Fruit fly (Drosophila melanogaster) whole organism, embryonic: Measurements from ENCODE around the gene Pdhb.

Source experiments
- Asciz ChIP-seq: fragments of 200-800 bp; sonication (Bioruptor generic); optimal IDR thresholded peaks from 2 replicates; lab custom pipeline; 2017; ENCODE audit warnings: missing biosample characterization, mild to moderate bottlenecking, missing genetic modification characterization, missing genetic modification reagents
- CG1024 ChIP-seq: fragments of 200-800 bp; sonication (Bioruptor generic); IDR thresholded peaks from 2 replicates; pipeline ENCODE4 v1.3.6; 2022; ENCODE audit warnings: missing biosample characterization, missing genetic modification characterization
- CG10366 ChIP-seq: fragments of 200-800 bp; sonication (Bioruptor generic); IDR thresholded peaks from 2 replicates; pipeline ENCODE4 v1.3.6; 2022; ENCODE audit warnings: missing biosample characterization, missing genetic modification characterization
- CG11398 ChIP-seq: fragments of 200-800 bp; sonication (Bioruptor generic); optimal IDR thresholded peaks from 2 replicates; lab custom pipeline; 2016; ENCODE audit warnings: missing biosample characterization, missing genetic modification characterization
- CG12071 ChIP-seq: fragments of 200-800 bp; sonication (Bioruptor generic); optimal IDR thresholded peaks from 3 replicates; lab custom pipeline; 2018; ENCODE audit warnings: missing biosample characterization, mild to moderate bottlenecking, missing genetic modification characterization
- CG12299 ChIP-seq: fragments of 200-800 bp; sonication (Bioruptor generic); optimal IDR thresholded peaks from 2 replicates; lab custom pipeline; 2018; ENCODE audit warnings: missing biosample characterization, mild to moderate bottlenecking, missing genetic modification characterization
- CG12744 ChIP-seq: fragments of 200-800 bp; sonication (Bioruptor generic); optimal IDR thresholded peaks from 2 replicates; lab custom pipeline; 2016; ENCODE audit warnings: missing biosample characterization, missing genetic modification characterization
- CG14050 ChIP-seq: fragments of 200-800 bp; sonication (Bioruptor generic); IDR thresholded peaks from 3 replicates; pipeline ENCODE4 v1.3.6; 2022; ENCODE audit warnings: missing biosample characterization, missing genetic modification characterization
- CG14441 ChIP-seq: fragments of 200-800 bp; sonication (Bioruptor generic); IDR thresholded peaks from 2 replicates; pipeline ENCODE4 v1.3.6; 2022; ENCODE audit warnings: missing biosample characterization, missing genetic modification characterization
- CG15011 ChIP-seq: fragments of 200-800 bp; sonication (Bioruptor generic); optimal IDR thresholded peaks from 3 replicates; lab custom pipeline; 2018; ENCODE audit warnings: missing biosample characterization, mild to moderate bottlenecking, missing genetic modification characterization
- CG15479 ChIP-seq: fragments of 200-800 bp; sonication (Bioruptor generic); optimal IDR thresholded peaks from 3 replicates; lab custom pipeline; 2019; ENCODE audit warnings: missing biosample characterization, mild to moderate bottlenecking, missing genetic modification characterization, moderate library complexity
- CG15601 ChIP-seq: fragments of 200-800 bp; sonication (Bioruptor generic); optimal IDR thresholded peaks from 3 replicates; lab custom pipeline; 2019; ENCODE audit warnings: missing biosample characterization, mild to moderate bottlenecking, missing genetic modification characterization, moderate library complexity
- CG15696 ChIP-seq: fragments of 200-800 bp; sonication (Bioruptor generic); optimal IDR thresholded peaks from 2 replicates; lab custom pipeline; 2019; ENCODE audit warnings: missing biosample characterization, mild to moderate bottlenecking, missing genetic modification characterization, moderate library complexity
- CG17359 ChIP-seq: fragments of 200-800 bp; sonication (Bioruptor generic); optimal IDR thresholded peaks from 3 replicates; lab custom pipeline; 2018; ENCODE audit warnings: missing biosample characterization, mild to moderate bottlenecking, missing genetic modification characterization, moderate library complexity
- CG2678 ChIP-seq: fragments of 200-800 bp; sonication (Bioruptor generic); optimal IDR thresholded peaks from 3 replicates; lab custom pipeline; 2019; ENCODE audit warnings: missing biosample characterization, mild to moderate bottlenecking, missing genetic modification characterization, moderate library complexity
- CG30431 ChIP-seq: fragments of 200-800 bp; sonication (Bioruptor generic); optimal IDR thresholded peaks from 2 replicates; lab custom pipeline; 2017; ENCODE audit warnings: missing biosample characterization, missing genetic modification characterization
- CG32532 ChIP-seq: fragments of 200-800 bp; sonication (Bioruptor generic); IDR thresholded peaks from 2 replicates; pipeline ENCODE4 v1.3.6; 2022; ENCODE audit warnings: missing biosample characterization, missing genetic modification characterization
- CG34224 ChIP-seq: fragments of 200-800 bp; sonication (Bioruptor generic); IDR thresholded peaks from 3 replicates; pipeline ENCODE4 v1.3.6; 2022; ENCODE audit warnings: missing biosample characterization, missing genetic modification characterization; ENCODE audit not compliant: partially characterized antibody
- CG6689 ChIP-seq: fragments of 200-800 bp; sonication (Bioruptor generic); IDR thresholded peaks from 2 replicates; pipeline ENCODE4 v1.3.6; 2022; ENCODE audit warnings: missing biosample characterization, missing genetic modification characterization
- CG7372 ChIP-seq: fragments of 200-800 bp; sonication (Bioruptor generic); IDR thresholded peaks from 2 replicates; pipeline ENCODE4 v1.3.6; 2022; ENCODE audit warnings: missing biosample characterization, missing genetic modification characterization
- CG7928 ChIP-seq: fragments of 200-800 bp; sonication (Bioruptor generic); optimal IDR thresholded peaks from 2 replicates; lab custom pipeline; 2017; ENCODE audit warnings: missing biosample characterization, mild to moderate bottlenecking, missing genetic modification characterization
- CG7987 ChIP-seq: fragments of 200-800 bp; sonication (Bioruptor generic); optimal IDR thresholded peaks from 2 replicates; lab custom pipeline; 2018; ENCODE audit warnings: missing biosample characterization, mild to moderate bottlenecking, missing genetic modification characterization, moderate library complexity
- CG9727 ChIP-seq: fragments of 200-800 bp; sonication (Bioruptor generic); optimal IDR thresholded peaks from 3 replicates; lab custom pipeline; 2017; ENCODE audit warnings: missing biosample characterization, mild to moderate bottlenecking, missing genetic modification characterization
- CHES-1-like ChIP-seq: fragments of 200-800 bp; sonication (Bioruptor generic); optimal IDR thresholded peaks from 2 replicates; lab custom pipeline; 2016; ENCODE audit warnings: missing biosample characterization, missing genetic modification characterization
- CTCF ChIP-seq: fragments of 200-800 bp; sonication (Bioruptor generic); optimal IDR thresholded peaks from 2 replicates; lab custom pipeline; 2017; ENCODE audit warnings: missing biosample characterization, mild to moderate bottlenecking, missing genetic modification characterization, moderate library complexity
- Camta ChIP-seq: fragments of 200-800 bp; sonication (Bioruptor generic); optimal IDR thresholded peaks from 2 replicates; lab custom pipeline; 2016; ENCODE audit warnings: missing biosample characterization, missing genetic modification characterization
- Fer2 ChIP-seq: fragments of 200-800 bp; sonication (Bioruptor generic); optimal IDR thresholded peaks from 2 replicates; lab custom pipeline; 2018; ENCODE audit warnings: missing biosample characterization, mild to moderate bottlenecking, missing genetic modification characterization, moderate library complexity
- Gsc ChIP-seq: fragments of 200-800 bp; sonication (Bioruptor generic); IDR thresholded peaks from 2 replicates; pipeline ENCODE4 v1.3.6; 2022; ENCODE audit warnings: missing biosample characterization, missing genetic modification characterization
- HLH3B ChIP-seq: fragments of 200-800 bp; sonication (Bioruptor generic); IDR thresholded peaks from 2 replicates; pipeline ENCODE4 v1.3.6; 2022; ENCODE audit warnings: missing biosample characterization, missing genetic modification characterization
- Kr ChIP-seq: fragments of 200-800 bp; sonication (Bioruptor generic); optimal IDR thresholded peaks from 2 replicates; lab custom pipeline; 2017; ENCODE audit warnings: missing biosample characterization, mild to moderate bottlenecking, missing genetic modification characterization
- Mrtf ChIP-seq: fragments of 200-800 bp; sonication (Bioruptor generic); IDR thresholded peaks from 3 replicates; pipeline ENCODE4 v1.3.6; 2022; ENCODE audit warnings: missing biosample characterization, missing genetic modification characterization
- Oaz ChIP-seq: fragments of 200-800 bp; sonication (Bioruptor generic); IDR thresholded peaks from 2 replicates; pipeline ENCODE4 v1.3.6; 2022; ENCODE audit warnings: missing biosample characterization, missing genetic modification characterization
- Pdp1 ChIP-seq, 2 experiments: fragments of 200-800 bp; sonication (Bioruptor generic); optimal IDR thresholded peaks; 3 replicates each; lab custom pipeline; 2016; ENCODE audit warnings: missing biosample characterization in 2 of 2, missing genetic modification characterization in 2 of 2, mild to moderate bottlenecking in 1 of 2, moderate library complexity in 1 of 2
- Rx ChIP-seq: fragments of 200-800 bp; sonication (Bioruptor generic); IDR thresholded peaks from 2 replicates; pipeline ENCODE4 v1.3.6; 2022; ENCODE audit warnings: missing biosample characterization, missing genetic modification characterization
- Sry-β ChIP-seq: fragments of 200-800 bp; sonication (Bioruptor generic); optimal IDR thresholded peaks from 2 replicates; lab custom pipeline; 2018; ENCODE audit warnings: missing biosample characterization, mild to moderate bottlenecking, missing genetic modification characterization, moderate library complexity
- Ssrp ChIP-seq: fragments of 200-800 bp; sonication (Bioruptor generic); optimal IDR thresholded peaks from 2 replicates; lab custom pipeline; 2018; ENCODE audit warnings: missing biosample characterization, mild to moderate bottlenecking, missing genetic modification characterization, moderate library complexity
- Xbp1 ChIP-seq: fragments of 200-800 bp; sonication (Bioruptor generic); optimal IDR thresholded peaks from 3 replicates; lab custom pipeline; 2016; ENCODE audit warnings: missing biosample characterization, mild to moderate bottlenecking, missing genetic modification characterization
- Xrp1 ChIP-seq: fragments of 200-800 bp; sonication (Bioruptor generic); IDR thresholded peaks from 2 replicates; pipeline ENCODE4 v1.3.6; 2022; ENCODE audit warnings: missing biosample characterization, missing genetic modification characterization
- aop ChIP-seq: fragments of 200-800 bp; sonication (Bioruptor generic); IDR thresholded peaks from 2 replicates; pipeline ENCODE4 v1.3.6; 2022; ENCODE audit warnings: missing biosample characterization, missing genetic modification characterization
- bowl ChIP-seq: fragments of 200-800 bp; sonication (Bioruptor generic); IDR thresholded peaks from 2 replicates; pipeline ENCODE4 v1.3.6; 2022; ENCODE audit warnings: missing biosample characterization, missing genetic modification characterization
- cas ChIP-seq: fragments of 200-800 bp; sonication (Bioruptor generic); IDR thresholded peaks from 2 replicates; pipeline ENCODE4 v1.3.6; 2022; ENCODE audit warnings: missing biosample characterization, missing genetic modification characterization
- chm ChIP-seq: fragments of 200-800 bp; sonication (Bioruptor generic); IDR thresholded peaks from 2 replicates; pipeline ENCODE4 v1.3.6; 2022; ENCODE audit warnings: missing biosample characterization, missing genetic modification characterization
- croc ChIP-seq: fragments of 200-800 bp; sonication (Bioruptor generic); conservative IDR thresholded peaks from 3 replicates; pipeline ENCODE4 v1.3.6; 2022; ENCODE audit warnings: missing biosample characterization, missing genetic modification characterization
- ewg ChIP-seq: fragments of 200-800 bp; sonication (Bioruptor generic); optimal IDR thresholded peaks from 3 replicates; lab custom pipeline; 2017; ENCODE audit warnings: mild to moderate bottlenecking, missing biosample characterization, missing genetic modification reagents, missing genetic modification characterization
- gce ChIP-seq: fragments of 200-800 bp; sonication (Bioruptor generic); IDR thresholded peaks from 3 replicates; pipeline ENCODE4 v1.3.6; 2022; ENCODE audit warnings: missing biosample characterization, missing genetic modification characterization
- hb ChIP-seq: fragments of 200-800 bp; sonication (Bioruptor generic); IDR thresholded peaks from 3 replicates; pipeline ENCODE4 v1.3.6; 2022; ENCODE audit warnings: missing biosample characterization, missing genetic modification characterization; ENCODE audit not compliant: partially characterized antibody
- inv ChIP-seq: fragments of 200-800 bp; sonication (Bioruptor generic); IDR thresholded peaks from 2 replicates; pipeline ENCODE4 v1.3.6; 2022; ENCODE audit warnings: missing biosample characterization, missing genetic modification characterization; ENCODE audit not compliant: partially characterized antibody
- lilli ChIP-seq: fragments of 200-800 bp; sonication (Bioruptor generic); optimal IDR thresholded peaks from 3 replicates; lab custom pipeline; 2016; ENCODE audit warnings: missing biosample characterization, missing genetic modification characterization
- org-1 ChIP-seq: fragments of 200-800 bp; sonication (Bioruptor generic); optimal IDR thresholded peaks from 2 replicates; lab custom pipeline; 2017; ENCODE audit warnings: missing biosample characterization, missing genetic modification characterization
- sens ChIP-seq: fragments of 200-800 bp; sonication (Bioruptor generic); peaks from one replicate; lab custom pipeline; 2016; ENCODE audit warnings: missing biosample characterization, missing genetic modification characterization
- sens-2 ChIP-seq: fragments of 200-800 bp; sonication (Bioruptor generic); IDR thresholded peaks from 2 replicates; pipeline ENCODE4 v1.3.6; 2022; ENCODE audit warnings: missing biosample characterization, missing genetic modification characterization
- slp2 ChIP-seq: fragments of 200-800 bp; sonication (Bioruptor generic); optimal IDR thresholded peaks from 2 replicates; lab custom pipeline; 2016; ENCODE audit warnings: missing biosample characterization, missing genetic modification characterization
- usp ChIP-seq: fragments of >200 bp; optimal IDR thresholded peaks from 2 replicates; lab custom pipeline; 2017; ENCODE audit warnings: missing biosample characterization, missing genetic modification characterization

Pdhb gene

dm6 chr3R:29066285-29066684, 46.6 kb upstream of the Pdhb start (continued):
- TF ChIP-seq Xrp1 (GFP tag; lab: Robert Waterston, UW): 0 out of 2 replicates have a peak, but pooled peaks have one; percentile 8
- TF ChIP-seq CG7987 (GFP tag; lab: Kevin White, UChicago): peak; percentile 53
- TF ChIP-seq CG2678 (tag; lab: Kevin White, UChicago): peak; percentile 10
- no peak for TF ChIP-seq CG11398 (GFP tag; lab: Kevin White, UChicago)
- 0 out of 3 replicates have a peak, but pooled peaks have one; percentile 23 for TF ChIP-seq gce (GFP tag; lab: Robert Waterston, UW)
- no peak for TF ChIP-seq bowl (GFP tag; lab: Robert Waterston, UW)
- TF ChIP-seq CG1024 (GFP tag; lab: Robert Waterston, UW): no peak
- no peak for TF ChIP-seq Kr (GFP tag; lab: Kevin White, UChicago)
- TF ChIP-seq Rx (GFP tag; lab: Robert Waterston, UW): no peak
- TF ChIP-seq CG14441 (GFP tag; lab: Robert Waterston, UW): no peak
- TF ChIP-seq CG17359 (tag; lab: Kevin White, UChicago): no peak
- no peak for TF ChIP-seq CG14050 (GFP tag; lab: Robert Waterston, UW)
- no peak for TF ChIP-seq CTCF
- TF ChIP-seq CG7928 (GFP tag; lab: Kevin White, UChicago): no peak
- no peak for TF ChIP-seq CG9727 (GFP tag; lab: Kevin White, UChicago)
- TF ChIP-seq CG15601 (tag; lab: Kevin White, UChicago): peak; percentile 13
- TF ChIP-seq usp: no peak
- TF ChIP-seq CG6689 (GFP tag; lab: Robert Waterston, UW): no peak
- no peak for TF ChIP-seq sens-2
- no peak for TF ChIP-seq aop (GFP tag; lab: Robert Waterston, UW)
- no peak for TF ChIP-seq HLH3B (GFP tag; lab: Robert Waterston, UW)
- TF ChIP-seq inv (GFP tag; lab: Robert Waterston, UW): no peak
- TF ChIP-seq CG15011 (GFP tag; lab: Kevin White, UChicago): no peak
- no peak for TF ChIP-seq cas (GFP tag; lab: Robert Waterston, UW)
- peak; percentile 12 for TF ChIP-seq CG15479 (GFP tag; lab: Kevin White, UChicago)
- TF ChIP-seq croc (GFP tag; lab: Robert Waterston, UW): no peak
- TF ChIP-seq CG32532: no peak
- no peak for TF ChIP-seq chm
- TF ChIP-seq CG34224 (GFP tag; lab: Robert Waterston, UW): no peak
- peak; percentile 24 for TF ChIP-seq Asciz
- no peak for TF ChIP-seq Camta
- no peak for TF ChIP-seq CG12744 (GFP tag; lab: Kevin White, UChicago)
- TF ChIP-seq ewg (GFP tag; lab: Kevin White, UChicago): no peak
- TF ChIP-seq CG15696 (tag; lab: Kevin White, UChicago): no peak
- TF ChIP-seq Xbp1: no peak
- TF ChIP-seq Ssrp (tag; lab: Kevin White, UChicago): no peak
- no peak for TF ChIP-seq Sry-β (GFP tag; lab: Kevin White, UChicago)
- TF ChIP-seq Gsc (GFP tag; lab: Robert Waterston, UW): no peak
- peak; percentile 69 for TF ChIP-seq sens (GFP tag; lab: Kevin White, UChicago)
- no peak for TF ChIP-seq Mrtf (GFP tag; lab: Robert Waterston, UW)
- no peak for TF ChIP-seq org-1
- TF ChIP-seq slp2: no peak
- TF ChIP-seq Oaz (GFP tag; lab: Robert Waterston, UW): no peak
- no peak for TF ChIP-seq CHES-1-like (GFP tag; lab: Kevin White, UChicago)
- TF ChIP-seq CG10366 (GFP tag; lab: Robert Waterston, UW): no peak
- TF ChIP-seq CG30431: no peak
- TF ChIP-seq lilli (GFP tag; lab: Kevin White, UChicago): no peak
- no peak for TF ChIP-seq CG7372 (GFP tag; lab: Robert Waterston, UW)
- TF ChIP-seq Fer2: no peak
- TF ChIP-seq CG12071: peak; percentile 47
- no peak for TF ChIP-seq hb (GFP tag; lab: Robert Waterston, UW)
- peak in 1 of 2 experiments; percentile 62 for TF ChIP-seq Pdp1 (GFP tag; optimal IDR thresholded peaks at IDR 0.05; lab: Kevin White, UChicago)
- no peak for TF ChIP-seq CG12299 (tag; lab: Kevin White, UChicago)
